Fruit fly (Drosophila melanogaster) whole organism, embryonic: ENCODE results near the gene rost.

Experiments
- ATbp ChIP-seq: fragments of 200-800 bp; sonication (Bioruptor generic); optimal IDR thresholded peaks from 2 replicates; lab custom pipeline; 2017; ENCODE audit warnings: missing biosample characterization, mild to moderate bottlenecking, missing genetic modification characterization, missing genetic modification reagents
- CG10366 ChIP-seq: fragments of 200-800 bp; sonication (Bioruptor generic); IDR thresholded peaks from 2 replicates; pipeline ENCODE4 v1.3.6; 2022; ENCODE audit warnings: missing biosample characterization, missing genetic modification characterization
- CG10654 ChIP-seq: fragments of 200-800 bp; sonication (Bioruptor generic); optimal IDR thresholded peaks from 2 replicates; lab custom pipeline; 2016; ENCODE audit warnings: missing biosample characterization, missing genetic modification characterization
- CG10959 ChIP-seq: fragments of 200-800 bp; sonication (Bioruptor generic); IDR thresholded peaks from 2 replicates; pipeline ENCODE4 v1.3.6; 2022; ENCODE audit warnings: missing biosample characterization, missing genetic modification characterization
- CG12071 ChIP-seq: fragments of 200-800 bp; sonication (Bioruptor generic); optimal IDR thresholded peaks from 3 replicates; lab custom pipeline; 2018; ENCODE audit warnings: missing biosample characterization, mild to moderate bottlenecking, missing genetic modification characterization
- CG12236 ChIP-seq: fragments of 200-800 bp; sonication (Bioruptor generic); optimal IDR thresholded peaks from 2 replicates; lab custom pipeline; 2016; ENCODE audit warnings: missing biosample characterization, missing genetic modification characterization
- CG12391 ChIP-seq: fragments of 200-800 bp; sonication (Bioruptor generic); optimal IDR thresholded peaks from 3 replicates; lab custom pipeline; 2018; ENCODE audit warnings: missing biosample characterization, mild to moderate bottlenecking, missing genetic modification characterization, moderate library complexity
- CG1529 ChIP-seq: fragments of 200-800 bp; sonication (Bioruptor generic); optimal IDR thresholded peaks from 3 replicates; lab custom pipeline; 2018; ENCODE audit warnings: missing biosample characterization, missing genetic modification characterization
- CG16779 ChIP-seq: fragments of 200-800 bp; sonication (Bioruptor generic); IDR thresholded peaks from 2 replicates; pipeline ENCODE4 v1.3.6; 2022; ENCODE audit warnings: missing biosample characterization, missing genetic modification characterization
- CG16863 ChIP-seq: fragments of 200-800 bp; sonication (Bioruptor generic); optimal IDR thresholded peaks from 3 replicates; lab custom pipeline; 2016; ENCODE audit warnings: missing biosample characterization, missing genetic modification characterization
- CG17361 ChIP-seq: fragments of 200-800 bp; sonication (Bioruptor generic); IDR thresholded peaks from 3 replicates; pipeline ENCODE4 v1.3.6; 2022; ENCODE audit warnings: missing biosample characterization, missing genetic modification characterization
- CG17829 ChIP-seq: fragments of 200-800 bp; optimal IDR thresholded peaks from 2 replicates; lab custom pipeline; 2019; ENCODE audit warnings: missing biosample characterization, mild to moderate bottlenecking, missing genetic modification characterization, moderate library complexity
- CG2116 ChIP-seq: fragments of 200-800 bp; sonication (Bioruptor generic); optimal IDR thresholded peaks from 3 replicates; lab custom pipeline; 2018; ENCODE audit warnings: missing biosample characterization, mild to moderate bottlenecking, missing genetic modification characterization
- CG2199 ChIP-seq: fragments of 200-800 bp; sonication (Bioruptor generic); IDR thresholded peaks from 3 replicates; pipeline ENCODE4 v1.3.6; 2022; ENCODE audit warnings: missing biosample characterization, missing genetic modification characterization
- CG34376 ChIP-seq: fragments of 200-800 bp; sonication (Bioruptor generic); optimal IDR thresholded peaks from 2 replicates; lab custom pipeline; 2018; ENCODE audit warnings: missing biosample characterization, mild to moderate bottlenecking, missing genetic modification characterization
- CG43689 ChIP-seq: fragments of 200-800 bp; sonication (Bioruptor generic); IDR thresholded peaks from 2 replicates; pipeline ENCODE4 v1.3.6; 2022; ENCODE audit warnings: missing biosample characterization, missing genetic modification characterization
- CG6254 ChIP-seq: fragments of 200-800 bp; sonication (Bioruptor generic); optimal IDR thresholded peaks from 3 replicates; lab custom pipeline; 2017; ENCODE audit warnings: mild to moderate bottlenecking, missing biosample characterization, missing genetic modification reagents, missing genetic modification characterization
- CG8478 ChIP-seq: fragments of >200 bp; optimal IDR thresholded peaks from 2 replicates; lab custom pipeline; 2018
- CG9727 ChIP-seq: fragments of 200-800 bp; sonication (Bioruptor generic); optimal IDR thresholded peaks from 3 replicates; lab custom pipeline; 2017; ENCODE audit warnings: missing biosample characterization, mild to moderate bottlenecking, missing genetic modification characterization
- D ChIP-seq, 2 experiments: fragments of 200-800 bp in 1 of 2; fragments of >200 bp in 1 of 2; sonication (Bioruptor generic) in 1 of 2; optimal IDR thresholded peaks; 2 replicates in 1 of 2; 3 replicates in 1 of 2; lab custom pipeline; 2017; ENCODE audit warnings: mild to moderate bottlenecking in 1 of 2, missing biosample characterization in 1 of 2, missing genetic modification characterization in 1 of 2, missing genetic modification reagents in 1 of 2
- D19A ChIP-seq: fragments of 200-800 bp; optimal IDR thresholded peaks from 3 replicates; lab custom pipeline; 2019; ENCODE audit warnings: missing biosample characterization, mild to moderate bottlenecking, missing genetic modification characterization, moderate library complexity
- Dref ChIP-seq: fragments of 200-800 bp; sonication (Bioruptor generic); IDR thresholded peaks from 2 replicates; pipeline ENCODE4 v1.3.6; 2022; ENCODE audit warnings: missing biosample characterization, missing genetic modification characterization
- E2f2 ChIP-seq: fragments of 200-800 bp; sonication (Bioruptor generic); IDR thresholded peaks from 2 replicates; pipeline ENCODE4 v1.3.6; 2022; ENCODE audit warnings: missing biosample characterization, missing genetic modification characterization
- Fer1 ChIP-seq: fragments of 200-800 bp; sonication (Bioruptor generic); optimal IDR thresholded peaks from 2 replicates; lab custom pipeline; 2017; ENCODE audit warnings: missing biosample characterization, mild to moderate bottlenecking, missing genetic modification characterization
- GATAe ChIP-seq: fragments of 200-800 bp; sonication (Bioruptor generic); conservative IDR thresholded peaks from 2 replicates; pipeline ENCODE4 v1.3.6; 2022; ENCODE audit warnings: missing biosample characterization, missing genetic modification characterization
- Hr3 ChIP-seq: fragments of 200-800 bp; sonication (Bioruptor generic); optimal IDR thresholded peaks from 3 replicates; lab custom pipeline; 2016; ENCODE audit warnings: missing biosample characterization, missing genetic modification characterization
- MTF-1 ChIP-seq: fragments of 200-800 bp; sonication (Bioruptor generic); optimal IDR thresholded peaks from 2 replicates; lab custom pipeline; 2018; ENCODE audit warnings: missing biosample characterization, mild to moderate bottlenecking, missing genetic modification characterization, borderline replicate concordance
- Med ChIP-seq: fragments of 200-800 bp; sonication (Bioruptor generic); peaks from one replicate; lab custom pipeline; 2016; ENCODE audit warnings: missing biosample characterization, missing genetic modification characterization, mild to moderate bottlenecking, inconsistent platforms, moderate library complexity
- Optix ChIP-seq: fragments of 200-800 bp; sonication (Bioruptor generic); IDR thresholded peaks from 3 replicates; pipeline ENCODE4 v1.3.6; 2022; ENCODE audit warnings: missing biosample characterization, missing genetic modification characterization
- Ptx1 ChIP-seq: fragments of 200-800 bp; sonication (Bioruptor generic); IDR thresholded peaks from 2 replicates; pipeline ENCODE4 v1.3.6; 2022; ENCODE audit warnings: missing biosample characterization, missing genetic modification characterization
- Ravus ChIP-seq: fragments of 200-800 bp; sonication (Bioruptor generic); IDR thresholded peaks from 2 replicates; pipeline ENCODE4 v1.3.6; 2022; ENCODE audit warnings: missing biosample characterization, missing genetic modification characterization
- Side ChIP-seq: fragments of 200-800 bp; sonication (Bioruptor generic); optimal IDR thresholded peaks from 2 replicates; lab custom pipeline; 2016; ENCODE audit warnings: missing biosample characterization, missing genetic modification characterization
- br ChIP-seq: fragments of >200 bp; optimal IDR thresholded peaks from 2 replicates; lab custom pipeline; 2017
- btn ChIP-seq: fragments of 200-800 bp; sonication (Bioruptor generic); optimal IDR thresholded peaks from 2 replicates; lab custom pipeline; 2016; ENCODE audit warnings: missing biosample characterization, missing genetic modification characterization
- cato ChIP-seq: fragments of 200-800 bp; sonication (Bioruptor generic); optimal IDR thresholded peaks from 2 replicates; lab custom pipeline; 2016; ENCODE audit warnings: missing biosample characterization, missing genetic modification characterization, borderline replicate concordance
- crc ChIP-seq: fragments of 200-800 bp; sonication (Bioruptor generic); optimal IDR thresholded peaks from 2 replicates; lab custom pipeline; 2016; ENCODE audit warnings: missing biosample characterization, missing genetic modification characterization
- dimm ChIP-seq: fragments of 200-800 bp; sonication (Bioruptor generic); IDR thresholded peaks from 2 replicates; pipeline ENCODE4 v1.3.6; 2022; ENCODE audit warnings: missing biosample characterization, missing genetic modification characterization
- grau ChIP-seq: fragments of 200-800 bp; optimal IDR thresholded peaks from 3 replicates; lab custom pipeline; 2019; ENCODE audit warnings: missing biosample characterization, mild to moderate bottlenecking, missing genetic modification characterization, moderate library complexity
- inv ChIP-seq: fragments of 200-800 bp; sonication (Bioruptor generic); IDR thresholded peaks from 2 replicates; pipeline ENCODE4 v1.3.6; 2022; ENCODE audit warnings: missing biosample characterization, missing genetic modification characterization; ENCODE audit not compliant: partially characterized antibody
- jigr1 ChIP-seq: fragments of 200-800 bp; sonication (Bioruptor generic); IDR thresholded peaks from 3 replicates; pipeline ENCODE4 v1.3.6; 2022; ENCODE audit warnings: missing biosample characterization, missing genetic modification characterization
- mam ChIP-seq: fragments of 200-800 bp; sonication (Bioruptor generic); optimal IDR thresholded peaks from 3 replicates; lab custom pipeline; 2016; ENCODE audit warnings: missing biosample characterization, missing genetic modification characterization
- nau ChIP-seq: fragments of 200-800 bp; sonication (Bioruptor generic); optimal IDR thresholded peaks from 3 replicates; lab custom pipeline; 2017; ENCODE audit warnings: missing biosample characterization, mild to moderate bottlenecking, missing genetic modification characterization, missing genetic modification reagents
- nerfin-1 ChIP-seq: fragments of 200-800 bp; sonication (Bioruptor generic); optimal IDR thresholded peaks from 3 replicates; lab custom pipeline; 2019; ENCODE audit warnings: missing biosample characterization, mild to moderate bottlenecking, missing genetic modification characterization, moderate library complexity
- org-1 ChIP-seq: fragments of 200-800 bp; sonication (Bioruptor generic); optimal IDR thresholded peaks from 2 replicates; lab custom pipeline; 2017; ENCODE audit warnings: missing biosample characterization, missing genetic modification characterization
- ro ChIP-seq: fragments of 200-800 bp; sonication (Bioruptor generic); IDR thresholded peaks from 2 replicates; pipeline ENCODE4 v1.3.6; 2022; ENCODE audit warnings: missing biosample characterization, missing genetic modification characterization
- sd ChIP-seq: fragments of 200-800 bp; sonication (Bioruptor generic); optimal IDR thresholded peaks from 3 replicates; lab custom pipeline; 2018; ENCODE audit warnings: missing biosample characterization, mild to moderate bottlenecking, missing genetic modification characterization, moderate library complexity
- sisA ChIP-seq: fragments of 200-800 bp; sonication (Bioruptor generic); IDR thresholded peaks from 2 replicates; pipeline ENCODE4 v1.3.6; 2022; ENCODE audit warnings: missing biosample characterization, missing genetic modification characterization
- sob ChIP-seq: fragments of 200-800 bp; sonication (Bioruptor generic); IDR thresholded peaks from 2 replicates; pipeline ENCODE4 v1.3.6; 2022; ENCODE audit warnings: missing biosample characterization, missing genetic modification characterization
- trem ChIP-seq: fragments of 200-800 bp; optimal IDR thresholded peaks from 3 replicates; lab custom pipeline; 2019; ENCODE audit warnings: missing biosample characterization, mild to moderate bottlenecking, missing genetic modification characterization, moderate library complexity
- wor ChIP-seq: fragments of 200-800 bp; sonication (Bioruptor generic); IDR thresholded peaks from 2 replicates; pipeline ENCODE4 v1.3.6; 2022; ENCODE audit warnings: missing biosample characterization, missing genetic modification characterization
- zfh1 ChIP-seq: fragments of 200-800 bp; sonication (Bioruptor generic); IDR thresholded peaks from 3 replicates; pipeline ENCODE4 v1.3.6; 2022; ENCODE audit warnings: missing biosample characterization, missing genetic modification characterization

The rost gene

dm6 chr2L:8946718-8947316 lies 42.5 kb downstream of the rost start, which contains the start of gene CG46397 (continued):
- no peak for TF ChIP-seq Ptx1 (GFP tag; lab: Robert Waterston, UW)
- TF ChIP-seq nerfin-1 (tag; lab: Kevin White, UChicago), result no peak
- TF ChIP-seq CG2116 (GFP tag; lab: Kevin White, UChicago), result no peak
- TF ChIP-seq Med (GFP tag; lab: Kevin White, UChicago), result peak; percentile 16
- TF ChIP-seq Fer1 (GFP tag; lab: Kevin White, UChicago), result peak; percentile 9
- TF ChIP-seq wor (GFP tag; lab: Robert Waterston, UW), result no peak
- no peak for TF ChIP-seq nau
- peak; percentile 63 for TF ChIP-seq grau
- TF ChIP-seq CG8478 (lab: Kevin White, UChicago), result no peak
- TF ChIP-seq GATAe (GFP tag; lab: Robert Waterston, UW), result no peak
- peak; percentile 21 for TF ChIP-seq sd
- TF ChIP-seq, all 482 proteins: peak for 10

DNA sequence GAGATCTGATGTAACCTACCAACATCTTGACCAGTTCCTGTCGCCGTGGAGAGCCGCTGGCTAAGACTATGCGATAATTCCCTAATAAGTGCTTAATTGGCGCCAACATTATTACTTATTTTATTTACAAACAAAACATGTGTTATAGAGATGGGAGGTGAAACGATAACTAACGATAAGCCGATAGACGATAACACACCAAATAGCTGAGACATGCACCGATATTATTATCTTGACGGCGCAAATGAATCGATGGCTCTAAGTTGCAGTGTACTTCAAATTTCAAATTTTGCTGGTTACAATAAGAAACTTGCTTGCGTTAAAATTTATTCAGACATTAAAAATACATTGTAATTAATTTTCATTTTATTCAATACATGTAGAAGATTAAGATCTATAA lies 46.2 kb downstream of the rost start, which contains the start of gene CG9515:
TSS of gene CG9515 (minus strand) at position 148 of the 400 bp plus-strand sequence.
- TF ChIP-seq CG16779 (GFP tag; lab: Robert Waterston, UW), result no peak
- TF ChIP-seq zfh1, result no peak
- TF ChIP-seq Hr3 (GFP tag; lab: Kevin White, UChicago), result no peak
- TF ChIP-seq CG10654, result no peak
- no peak for TF ChIP-seq btn (GFP tag; lab: Kevin White, UChicago)
- TF ChIP-seq E2f2, result peak; percentile 92
- TF ChIP-seq Optix (GFP tag; lab: Robert Waterston, UW), result no peak
- TF ChIP-seq jigr1 (GFP tag; lab: Robert Waterston, UW), result no peak
- no peak for TF ChIP-seq CG10366 (GFP tag; lab: Robert Waterston, UW)
- peak; percentile 70 for TF ChIP-seq inv (GFP tag; lab: Robert Waterston, UW)
- TF ChIP-seq cato (GFP tag; lab: Kevin White, UChicago), result no peak
- peak; percentile 58 for TF ChIP-seq trem (tag; lab: Kevin White, UChicago)
- TF ChIP-seq ro (GFP tag; lab: Robert Waterston, UW), result no peak
- TF ChIP-seq CG6254 (GFP tag; lab: Kevin White, UChicago), result no peak
- no peak for TF ChIP-seq CG43689 (GFP tag; lab: Robert Waterston, UW)
- TF ChIP-seq br (lab: Kevin White, UChicago), result no peak
- TF ChIP-seq CG12391 (tag; lab: Kevin White, UChicago), result peak; percentile 5
- TF ChIP-seq CG9727 (GFP tag; lab: Kevin White, UChicago), result no peak
- no peak for TF ChIP-seq Ravus (GFP tag; lab: Robert Waterston, UW)
- no peak for TF ChIP-seq CG16863 (GFP tag; lab: Kevin White, UChicago)
- no peak for TF ChIP-seq D (optimal IDR thresholded peaks at IDR 0.05; lab: Kevin White, UChicago)
- no peak for TF ChIP-seq D (GFP tag; optimal IDR thresholded peaks at IDR 0.05; lab: Kevin White, UChicago)
- no peak for TF ChIP-seq ATbp (GFP tag; lab: Kevin White, UChicago)
- no peak for TF ChIP-seq MTF-1
- TF ChIP-seq CG10959 (GFP tag; lab: Robert Waterston, UW), result no peak
- TF ChIP-seq CG17361 (GFP tag; lab: Robert Waterston, UW), result no peak
- no peak for TF ChIP-seq crc
- TF ChIP-seq sisA (GFP tag; lab: Robert Waterston, UW), result no peak
- no peak for TF ChIP-seq CG12236 (GFP tag; lab: Kevin White, UChicago)
- 0 out of 2 replicates have a peak, but pooled peaks have one; percentile 30 for TF ChIP-seq sob (GFP tag; lab: Robert Waterston, UW)
- TF ChIP-seq D19A (tag; lab: Kevin White, UChicago), result no peak
- no peak for TF ChIP-seq Side (GFP tag; lab: Kevin White, UChicago)
- TF ChIP-seq dimm (GFP tag; lab: Robert Waterston, UW), result no peak
- peak; percentile 30 for TF ChIP-seq CG17829
- peak; percentile 99 for TF ChIP-seq Dref (GFP tag; lab: Robert Waterston, UW)
- no peak for TF ChIP-seq mam (GFP tag; lab: Kevin White, UChicago)
- TF ChIP-seq CG1529 (GFP tag; lab: Kevin White, UChicago), result no peak
- TF ChIP-seq CG12071 (GFP tag; lab: Kevin White, UChicago), result no peak
- TF ChIP-seq org-1 (GFP tag; lab: Kevin White, UChicago), result no peak
- no peak for TF ChIP-seq CG34376
- 0 out of 3 replicates have a peak, but pooled peaks have one; percentile 55 for TF ChIP-seq CG2199
